Fruit fly (Drosophila melanogaster): ENCODE results near the gene CG14414.

Gene CG14414

dm6 chrX:14603600-14604182, 23.3 kb downstream of the CG14414 start (continued):
- TF ChIP-seq Dad (GFP tag; optimal IDR thresholded peaks at IDR 0.05) (no peak), HHEX (GFP tag; optimal IDR thresholded peaks at IDR 0.05) (no peak), ara (GFP tag; IDR thresholded peaks at IDR 0.05) (no peak), E2f2 (GFP tag; IDR thresholded peaks at IDR 0.05) (peak; percentile 96), CG17359 (tag; optimal IDR thresholded peaks at IDR 0.05) (no peak), Hsf (GFP tag; optimal IDR thresholded peaks at IDR 0.05) (no peak), ase (GFP tag; IDR thresholded peaks at IDR 0.05) (no peak), Vsx1 (GFP tag; optimal IDR thresholded peaks at IDR 0.05) (no peak), CG8944 (GFP tag; optimal IDR thresholded peaks at IDR 0.05) (no peak), CG14710 (tag; optimal IDR thresholded peaks at IDR 0.05) (peak; percentile 30), insv (GFP tag; optimal IDR thresholded peaks at IDR 0.05) (no peak), CG3838 (GFP tag; optimal IDR thresholded peaks at IDR 0.05) (no peak), HLH54F (GFP tag; optimal IDR thresholded peaks at IDR 0.05) (no peak), Sin3A (optimal IDR thresholded peaks at IDR 0.05) (peak; percentile 88), dan (GFP tag; IDR thresholded peaks at IDR 0.05) (no peak), chif (GFP tag; optimal IDR thresholded peaks at IDR 0.05) (no peak), fd3F (GFP tag; optimal IDR thresholded peaks at IDR 0.05) (no peak), Rfx (GFP tag; IDR thresholded peaks at IDR 0.05) (no peak)

- TF ChIP-seq CG6654 (GFP tag; optimal IDR thresholded peaks at IDR 0.05) (no peak), CG33557 (GFP tag; optimal IDR thresholded peaks at IDR 0.05) (no peak), CG15011 (GFP tag; optimal IDR thresholded peaks at IDR 0.05) (no peak), ci (GFP tag; IDR thresholded peaks at IDR 0.05) (no peak), ems (GFP tag; optimal IDR thresholded peaks at IDR 0.05) (no peak), CG8281 (tag; optimal IDR thresholded peaks at IDR 0.05) (no peak), CG30431 (GFP tag; optimal IDR thresholded peaks at IDR 0.05) (no peak), HLH4C (GFP tag; IDR thresholded peaks at IDR 0.05; ENCODE audit: partially characterized antibody) (no peak), ac (GFP tag; optimal IDR thresholded peaks at IDR 0.05) (no peak), lbe (GFP tag; optimal IDR thresholded peaks at IDR 0.05) (no peak), Hsf (GFP tag; optimal IDR thresholded peaks at IDR 0.05) (no peak), az2 (GFP tag; optimal IDR thresholded peaks at IDR 0.05) (no peak), HmgZ (tag; optimal IDR thresholded peaks at IDR 0.05) (no peak), org-1 (GFP tag; optimal IDR thresholded peaks at IDR 0.05) (no peak), otp (GFP tag; IDR thresholded peaks at IDR 0.05) (no peak), tin (GFP tag; optimal IDR thresholded peaks at IDR 0.05) (no peak), hb (GFP tag; IDR thresholded peaks at IDR 0.05; ENCODE audit: partially characterized antibody) (no peak), HLHmδ (GFP tag; optimal IDR thresholded peaks at IDR 0.05) (no peak), CG14441 (GFP tag; IDR thresholded peaks at IDR 0.05) (no peak), CG18262 (tag; optimal IDR thresholded peaks at IDR 0.05) (no peak), CG17328 (GFP tag; IDR thresholded peaks at IDR 0.05) (0 out of 2 replicates have a peak, but pooled peaks have one; percentile 24), Dll (GFP tag; IDR thresholded peaks at IDR 0.05; ENCODE audit: partially characterized antibody) (no peak), onecut (GFP tag; IDR thresholded peaks at IDR 0.05) (no peak), her (GFP tag; optimal IDR thresholded peaks at IDR 0.05) (no peak), Spps (tag; optimal IDR thresholded peaks at IDR 0.05) (no peak), CG8944 (GFP tag; optimal IDR thresholded peaks at IDR 0.05) (no peak), Oli (tag; optimal IDR thresholded peaks at IDR 0.05) (no peak), bab2 (GFP tag; optimal IDR thresholded peaks at IDR 0.05) (no peak), CG9437 (GFP tag; optimal IDR thresholded peaks at IDR 0.05) (no peak), CG2678 (tag; optimal IDR thresholded peaks at IDR 0.05) (no peak), CG14860 (GFP tag; IDR thresholded peaks at IDR 0.05; ENCODE audit: partially characterized antibody) (no peak), CG16863 (GFP tag; optimal IDR thresholded peaks at IDR 0.05) (no peak), fd96Cb (tag; optimal IDR thresholded peaks at IDR 0.05) (no peak), lmd (GFP tag; IDR thresholded peaks at IDR 0.05) (0 out of 2 replicates have a peak, but pooled peaks have one; percentile 13), gem (tag; optimal IDR thresholded peaks at IDR 0.05) (peak; percentile 20)
These were observed 26.5 kb downstream of the CG14414 start for dm6 chrX:14606873-14607272.

Data from whole organism, embryonic.